Fruit fly (Drosophila melanogaster) whole organism, adult: ENCODE data around the gene CG32548.

ENCODE experiments used
- CG14711 ChIP-seq: fragments of 200-800 bp; sonication (Bioruptor generic); optimal IDR thresholded peaks from 2 replicates; lab custom pipeline; 2018; ENCODE audit warnings: missing biosample characterization, mild to moderate bottlenecking, missing genetic modification characterization, moderate library complexity
- CG1620 ChIP-seq: fragments of 200-800 bp; sonication (Bioruptor generic); optimal IDR thresholded peaks from 2 replicates; lab custom pipeline; 2016; ENCODE audit warnings: missing biosample characterization, missing genetic modification characterization
- cic ChIP-seq: fragments of 200-800 bp; sonication (Bioruptor generic); optimal IDR thresholded peaks from 2 replicates; lab custom pipeline; 2017; ENCODE audit warnings: missing biosample characterization, mild to moderate bottlenecking, missing genetic modification characterization, moderate library complexity

DNA sequence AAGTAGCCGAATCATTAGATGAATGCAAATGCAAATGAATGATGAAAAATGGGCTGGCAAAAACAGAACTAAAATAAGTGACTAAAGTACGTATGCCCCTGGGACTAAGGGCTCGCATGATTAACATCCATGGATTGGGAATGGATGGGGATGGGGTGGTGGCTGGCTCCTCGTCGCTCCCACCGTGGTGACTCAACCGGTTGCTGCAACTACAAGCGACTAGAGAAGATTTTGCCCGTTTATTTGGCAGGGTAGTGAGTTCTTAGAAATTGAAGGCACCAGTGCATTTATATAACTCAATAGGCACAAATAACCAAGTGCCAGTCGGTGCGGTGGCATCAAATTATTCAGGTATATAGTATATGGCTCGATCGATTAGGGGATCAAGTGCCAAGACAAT, 53.6 kb downstream of the CG32548 start, which contains the start of gene Tsf1:
- TF ChIP-seq CG1620 (no peak), CG14711 (no peak), cic (GFP tag; lab: Kevin White, UChicago) (no peak)
